Fruit fly (Drosophila melanogaster) whole organism, adult: ENCODE results near the gene CG13043.

Experiments
- CG11617 ChIP-seq: fragments of 200-800 bp; sonication (Bioruptor generic); optimal IDR thresholded peaks from 2 replicates; lab custom pipeline; 2017; ENCODE audit warnings: mild to moderate bottlenecking, missing biosample characterization, missing genetic modification reagents, missing genetic modification characterization
- CG12768 ChIP-seq: fragments of 200-800 bp; sonication (Bioruptor generic); optimal IDR thresholded peaks from 2 replicates; lab custom pipeline; 2017; ENCODE audit warnings: missing biosample characterization, missing genetic modification characterization, mild to moderate bottlenecking, moderate library complexity, missing genetic modification reagents
- CG14711 ChIP-seq: fragments of 200-800 bp; sonication (Bioruptor generic); optimal IDR thresholded peaks from 2 replicates; lab custom pipeline; 2018; ENCODE audit warnings: missing biosample characterization, mild to moderate bottlenecking, missing genetic modification characterization, moderate library complexity
- CG7101 ChIP-seq: fragments of 200-800 bp; sonication (Bioruptor generic); optimal IDR thresholded peaks from 2 replicates; lab custom pipeline; 2018; ENCODE audit warnings: missing biosample characterization, mild to moderate bottlenecking, missing genetic modification characterization, moderate library complexity
- Clk ChIP-seq: fragments of 200-800 bp; sonication (Bioruptor generic); optimal IDR thresholded peaks from 2 replicates; lab custom pipeline; 2017; ENCODE audit warnings: missing biosample characterization, missing genetic modification characterization
- Mnt ChIP-seq: fragments of 200-800 bp; sonication (Bioruptor generic); optimal IDR thresholded peaks from 2 replicates; lab custom pipeline; 2016; ENCODE audit warnings: missing biosample characterization, mild to moderate bottlenecking, missing genetic modification characterization
- bab1 ChIP-seq: fragments of 200-800 bp; sonication (Bioruptor generic); optimal IDR thresholded peaks from 3 replicates; lab custom pipeline; 2019; ENCODE audit warnings: missing biosample characterization, mild to moderate bottlenecking, missing genetic modification characterization, moderate library complexity
- cic ChIP-seq: fragments of 200-800 bp; sonication (Bioruptor generic); optimal IDR thresholded peaks from 2 replicates; lab custom pipeline; 2017; ENCODE audit warnings: missing biosample characterization, mild to moderate bottlenecking, missing genetic modification characterization, moderate library complexity
- kay ChIP-seq: fragments of 200-800 bp; sonication (Bioruptor generic); peaks from one replicate; lab custom pipeline; 2016; ENCODE audit warnings: missing biosample characterization, missing genetic modification characterization, borderline replicate concordance
- ovo ChIP-seq: fragments of 200-800 bp; sonication (Bioruptor generic); optimal IDR thresholded peaks from 2 replicates; lab custom pipeline; 2016; ENCODE audit warnings: missing biosample characterization, missing genetic modification characterization
- pad ChIP-seq: fragments of 200-800 bp; sonication (Bioruptor generic); optimal IDR thresholded peaks from 3 replicates; lab custom pipeline; 2017; ENCODE audit warnings: missing biosample characterization, missing genetic modification characterization, mild to moderate bottlenecking, moderate library complexity, missing genetic modification reagents
- tj ChIP-seq: fragments of 200-800 bp; sonication (Bioruptor generic); optimal IDR thresholded peaks from 3 replicates; lab custom pipeline; 2017; ENCODE audit warnings: missing biosample characterization, mild to moderate bottlenecking, missing genetic modification characterization, moderate library complexity

DNA sequence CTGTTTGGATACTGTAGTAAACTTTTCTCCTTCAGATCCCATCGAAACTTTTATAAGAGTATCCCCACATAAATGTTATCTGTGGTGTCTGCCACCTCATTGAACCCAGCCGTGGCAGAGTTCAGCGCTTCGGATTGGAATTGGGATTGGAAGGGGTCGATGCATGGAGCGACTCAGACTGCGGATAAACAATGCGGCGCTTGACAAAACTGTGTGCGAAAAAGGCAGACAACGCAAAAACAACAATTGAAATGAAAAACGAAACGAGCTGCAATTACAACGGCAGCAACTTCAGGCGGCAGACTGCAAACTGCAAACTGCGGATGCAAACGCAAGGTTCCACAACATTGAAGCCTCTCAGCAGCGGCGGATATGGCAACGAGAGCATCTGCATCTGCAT is 8.3 kb upstream of the CG13043 start, which contains the start of gene CG13062:
- TF ChIP-seq CG7101 (tag; lab: Kevin White, UChicago) (no peak), pad (no peak), kay (no peak), Mnt (GFP tag; lab: Kevin White, UChicago) (no peak), ovo (no peak), CG14711 (tag; lab: Kevin White, UChicago) (no peak), Clk (GFP tag; lab: Kevin White, UChicago) (no peak), cic (GFP tag; lab: Kevin White, UChicago) (no peak), bab1 (GFP tag; lab: Kevin White, UChicago) (no peak), CG12768 (GFP tag; lab: Kevin White, UChicago) (no peak), CG11617 (no peak), tj (GFP tag; lab: Kevin White, UChicago) (no peak)
